Fruit fly (Drosophila melanogaster) Kc167 (cell line): ENCODE measurements around the gene PGAP1.

Experiments used
- Myc ChIP-seq: fragments of >200 bp; optimal IDR thresholded peaks from 2 replicates; lab custom pipeline; 2017; ENCODE audit warnings: missing external identifiers
- Sin3A ChIP-seq: fragments of >200 bp; optimal IDR thresholded peaks from 2 replicates; lab custom pipeline; 2018; ENCODE audit warnings: missing external identifiers
- insv ChIP-seq: fragments of >200 bp; optimal IDR thresholded peaks from 3 replicates; lab custom pipeline; 2018; ENCODE audit warnings: missing external identifiers
- psq ChIP-seq: fragments of >200 bp; optimal IDR thresholded peaks from 2 replicates; lab custom pipeline; 2017; ENCODE audit warnings: missing external identifiers

- no peak for TF ChIP-seq Myc
- no peak for TF ChIP-seq Sin3A (lab: Kevin White, UChicago)
- TF ChIP-seq psq, result no peak
- no peak for TF ChIP-seq insv (lab: Kevin White, UChicago)
These were observed 26.5 kb downstream of the PGAP1 start, which contains the start of gene OtopLc for dm6 chrX:5662761-5663160.
